Worm (Caenorhabditis elegans): ENCODE measurements around the gene ntc-1.
A peak's percentile ranks its signal among the peaks of the same experiment; 100 is the strongest.

ntc-1 gene

ce11 chrX:4895223-4895622 is 29.3 kb downstream of the ntc-1 start:
- TF ChIP-seq nhr-71 (tag; optimal IDR thresholded peaks at IDR 0.05) (peak; percentile 12), rnt-1 (tag; optimal IDR thresholded peaks at IDR 0.05) (peak; percentile 61), irx-1 (tag; optimal IDR thresholded peaks at IDR 0.05) (no peak), lin-14 (GFP tag; optimal IDR thresholded peaks at IDR 0.05) (peak; percentile 51)

- TF ChIP-seq zip-4 (GFP tag; optimal IDR thresholded peaks at IDR 0.05) (peak; percentile 16), unc-86 (tag; optimal IDR thresholded peaks at IDR 0.05) (no peak), nhr-19 (GFP tag; conservative IDR thresholded peaks at IDR 0.05) (peak; percentile 58), elt-2 (tag; optimal IDR thresholded peaks at IDR 0.05) (peak; percentile 2), rnt-1 (tag; optimal IDR thresholded peaks at IDR 0.05) (peak; percentile 70), mdl-1 (tag; optimal IDR thresholded peaks at IDR 0.05) (peak in 1 of 2 experiments; percentile 5), nhr-71 (tag; optimal IDR thresholded peaks at IDR 0.05) (peak; percentile 51), isw-1 (GFP tag; IDR thresholded peaks at IDR 0.05) (peak; percentile 54), fkh-10 (GFP tag; optimal IDR thresholded peaks at IDR 0.05) (peak; percentile 41), ceh-63 (GFP tag; optimal IDR thresholded peaks at IDR 0.05) (no peak), lin-14 (GFP tag; optimal IDR thresholded peaks at IDR 0.05) (peak; percentile 93), egl-27 (tag; optimal IDR thresholded peaks at IDR 0.05) (no peak), nhr-77 (tag; optimal IDR thresholded peaks at IDR 0.05) (no peak), lsy-2 (tag; optimal IDR thresholded peaks at IDR 0.05) (peak in 1 of 2 experiments; percentile 3), swsn-7 (tag; optimal IDR thresholded peaks at IDR 0.05) (peak; percentile 30), lin-39 (tag; optimal IDR thresholded peaks at IDR 0.05) (peak; percentile 22), pax-3 (tag; optimal IDR thresholded peaks at IDR 0.05) (peak; percentile 40), nhr-20 (tag; optimal IDR thresholded peaks at IDR 0.05) (peak; percentile 1), ceh-8 (GFP tag; optimal IDR thresholded peaks at IDR 0.05) (peak; percentile 24), fkh-8 (tag; optimal IDR thresholded peaks at IDR 0.05) (peak; percentile 51), ceh-82 (tag; optimal IDR thresholded peaks at IDR 0.05) (peak in 1 of 3 experiments; percentile 28)
Measured at ce11 chrX:4899623-4900022, 33.7 kb downstream of the ntc-1 start.

- TF ChIP-seq Y116A8C.19 (tag; optimal IDR thresholded peaks at IDR 0.05; ENCODE audit: borderline replicate concordance) (no peak), elt-2 (tag; optimal IDR thresholded peaks at IDR 0.05) (no peak), lsy-2 (tag; optimal IDR thresholded peaks at IDR 0.05) (no peak), hlh-17 (GFP tag; optimal IDR thresholded peaks at IDR 0.05; ENCODE audit: borderline replicate concordance) (no peak), ama-1 (optimal IDR thresholded peaks at IDR 0.05) (no peak), rnt-1 (tag; optimal IDR thresholded peaks at IDR 0.05) (no peak), nhr-77 (tag; optimal IDR thresholded peaks at IDR 0.05) (no peak), unc-86 (tag; optimal IDR thresholded peaks at IDR 0.05) (no peak), ceh-82 (tag; optimal IDR thresholded peaks at IDR 0.05) (no peak)
Measured at ce11 chrX:4900685-4901084, 34.8 kb downstream of the ntc-1 start, which contains the start of gene T07F12.4. Gene T07F12.4, minus strand, starts transcription at chrX:4900814.

DNA sequence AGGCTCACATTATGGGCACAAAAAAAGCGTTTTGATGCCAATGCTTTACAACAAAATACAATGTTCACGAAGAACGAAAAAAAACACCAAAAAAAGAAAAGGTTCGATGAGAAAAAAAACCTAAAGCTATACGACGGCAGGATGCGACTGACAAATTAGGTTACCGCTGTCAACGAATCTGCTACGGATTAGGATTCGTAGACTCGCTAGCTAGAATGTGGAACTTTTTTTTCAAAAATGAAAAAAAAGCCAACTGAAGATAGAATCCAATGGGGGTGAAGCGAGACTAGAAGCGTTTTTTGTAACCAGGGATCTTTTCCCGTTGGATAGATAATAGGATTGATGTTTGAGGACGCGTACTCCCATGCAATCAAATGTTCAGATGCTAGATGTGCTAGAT is 36.1 kb downstream of the ntc-1 start:
- no peak for TF ChIP-seq C34B4.2 (tag; optimal IDR thresholded peaks at IDR 0.05)
- no peak for TF ChIP-seq snu-23 (GFP tag; optimal IDR thresholded peaks at IDR 0.05)
- TF ChIP-seq hpl-2 (GFP tag; optimal IDR thresholded peaks at IDR 0.05), result no peak
- peak; percentile 73 for TF ChIP-seq fkh-10 (GFP tag; optimal IDR thresholded peaks at IDR 0.05)
- no peak for TF ChIP-seq swsn-7 (tag; optimal IDR thresholded peaks at IDR 0.05)
- TF ChIP-seq elt-2 (tag; optimal IDR thresholded peaks at IDR 0.05), result no peak
- TF ChIP-seq ces-1 (GFP tag; optimal IDR thresholded peaks at IDR 0.05), result peak; percentile 7
- TF ChIP-seq lin-13 (GFP tag; optimal IDR thresholded peaks at IDR 0.05), result no peak
- TF ChIP-seq lin-14 (GFP tag; optimal IDR thresholded peaks at IDR 0.05), result peak; percentile 30
- TF ChIP-seq ceh-90 (tag; optimal IDR thresholded peaks at IDR 0.05), result no peak
- TF ChIP-seq unc-62 (GFP tag; optimal IDR thresholded peaks at IDR 0.05), result no peak
- TF ChIP-seq lsy-2 (tag; optimal IDR thresholded peaks at IDR 0.05), result no peak
- TF ChIP-seq jun-1 (tag; optimal IDR thresholded peaks at IDR 0.05), result no peak
- no peak for TF ChIP-seq pax-3 (tag; optimal IDR thresholded peaks at IDR 0.05)

- no peak for TF ChIP-seq fkh-4 (tag; optimal IDR thresholded peaks at IDR 0.05; ENCODE audit: borderline replicate concordance)
- peak; percentile 61 for TF ChIP-seq fkh-8 (tag; optimal IDR thresholded peaks at IDR 0.05)
- peak; percentile 74 for TF ChIP-seq hlh-4 (tag; optimal IDR thresholded peaks at IDR 0.05)
- peak; percentile 25 for TF ChIP-seq nhr-71 (tag; optimal IDR thresholded peaks at IDR 0.05)
- TF ChIP-seq fos-1 (tag; optimal IDR thresholded peaks at IDR 0.05), result no peak
Measured at ce11 chrX:4902376-4902775, 36.5 kb downstream of the ntc-1 start.
